Fruit fly (Drosophila melanogaster): ENCODE data around the gene CG34140.

Gene CG34140

DNA sequence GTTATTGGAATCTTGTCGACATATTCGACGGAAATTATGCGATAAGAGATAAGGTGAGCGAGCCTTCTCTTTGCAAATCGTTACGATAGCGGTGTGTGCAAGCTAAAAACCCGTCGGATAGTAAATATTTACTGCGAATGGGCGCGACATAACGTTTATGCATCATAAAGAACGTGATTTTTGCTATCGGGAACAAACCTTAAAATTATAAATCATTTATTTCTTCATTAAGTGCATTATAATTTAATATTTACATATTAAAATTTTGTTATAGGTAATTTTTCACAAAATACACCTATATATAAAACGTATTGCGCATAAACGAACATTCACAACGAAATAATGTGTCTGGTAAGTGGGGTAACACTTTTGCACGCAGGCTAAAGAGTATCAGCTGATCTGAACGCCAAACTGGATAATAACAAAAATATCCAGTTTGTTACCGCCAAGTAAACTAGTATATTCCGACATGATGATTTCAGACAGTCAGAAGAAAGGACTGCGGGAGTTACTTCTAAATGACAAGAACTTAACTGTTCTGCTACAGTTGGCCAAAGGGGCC lies 21.6 kb upstream of the CG34140 start, which contains the start of the genes Gk1 and CG13876 (continued):
- TF ChIP-seq CG3995 (GFP tag; optimal IDR thresholded peaks at IDR 0.05) (peak; percentile 79), Jarid2 (GFP tag; optimal IDR thresholded peaks at IDR 0.05) (no peak), crol (GFP tag; IDR thresholded peaks at IDR 0.05) (peak; percentile 63), gcm2 (GFP tag; optimal IDR thresholded peaks at IDR 0.05) (no peak), CG12769 (tag; optimal IDR thresholded peaks at IDR 0.05) (peak; percentile 95), CG9727 (GFP tag; optimal IDR thresholded peaks at IDR 0.05) (peak; percentile 97), CG4617 (GFP tag; optimal IDR thresholded peaks at IDR 0.05; ENCODE audit: borderline replicate concordance) (peak; percentile 70), vvl (GFP tag; IDR thresholded peaks at IDR 0.05) (peak; percentile 98), Nf-YC (tag; optimal IDR thresholded peaks at IDR 0.05) (peak; percentile 90), unpg (GFP tag; optimal IDR thresholded peaks at IDR 0.05) (peak; percentile 98), CG14710 (tag; optimal IDR thresholded peaks at IDR 0.05) (peak; percentile 100), lbe (GFP tag; optimal IDR thresholded peaks at IDR 0.05) (peak; percentile 93), az2 (GFP tag; optimal IDR thresholded peaks at IDR 0.05) (peak; percentile 87), CG10267 (tag; optimal IDR thresholded peaks at IDR 0.05) (peak; percentile 91), ro (GFP tag; IDR thresholded peaks at IDR 0.05) (peak; percentile 78), CG15479 (GFP tag; optimal IDR thresholded peaks at IDR 0.05) (peak; percentile 82), CG3726 (GFP tag; IDR thresholded peaks at IDR 0.05) (peak; percentile 83), kni (GFP tag; optimal IDR thresholded peaks at IDR 0.05) (peak; percentile 89), ken (GFP tag; IDR thresholded peaks at IDR 0.05) (peak; percentile 91), slou (GFP tag; optimal IDR thresholded peaks at IDR 0.05) (peak; percentile 72), CG2712 (tag; optimal IDR thresholded peaks at IDR 0.05) (peak; percentile 98), CG14014 (GFP tag; IDR thresholded peaks at IDR 0.05) (peak; percentile 96), CG12071 (GFP tag; optimal IDR thresholded peaks at IDR 0.05) (peak; percentile 88), CG7556 (GFP tag; optimal IDR thresholded peaks at IDR 0.05) (peak; percentile 95), CG15601 (tag; optimal IDR thresholded peaks at IDR 0.05) (no peak), CG11723 (GFP tag; optimal IDR thresholded peaks at IDR 0.05) (no peak), CG4404 (GFP tag; IDR thresholded peaks at IDR 0.05) (peak; percentile 65), Pdp1 (GFP tag; optimal IDR thresholded peaks at IDR 0.05) (peak; percentile 48 to 81), CG13894 (tag; optimal IDR thresholded peaks at IDR 0.05) (peak; percentile 98), Deaf1 (tag; optimal IDR thresholded peaks at IDR 0.05) (peak; percentile 85), CG4360 (GFP tag; IDR thresholded peaks at IDR 0.05) (peak; percentile 72), kay (GFP tag; optimal IDR thresholded peaks at IDR 0.05) (peak; percentile 86), Rfx (GFP tag; IDR thresholded peaks at IDR 0.05) (peak; percentile 95), Spps (tag; optimal IDR thresholded peaks at IDR 0.05) (peak; percentile 91), Doc3 (GFP tag; IDR thresholded peaks at IDR 0.05; ENCODE audit: partially characterized antibody) (no peak), mirr (GFP tag; optimal IDR thresholded peaks at IDR 0.05) (peak; percentile 96), Opbp (GFP tag; IDR thresholded peaks at IDR 0.05; ENCODE audit: partially characterized antibody) (no peak), pan (optimal IDR thresholded peaks at IDR 0.05) (no peak), pan (GFP tag; optimal IDR thresholded peaks at IDR 0.05 in 1 of 2, IDR thresholded peaks at IDR 0.05 in 1 of 2) (peak in 1 of 2 experiments; percentile 96), scrt (GFP tag; optimal IDR thresholded peaks at IDR 0.05) (peak; percentile 93), dan (GFP tag; IDR thresholded peaks at IDR 0.05) (no peak), bcd (GFP tag; optimal IDR thresholded peaks at IDR 0.05) (peak; percentile 94), BEAF-32 (GFP tag; optimal IDR thresholded peaks at IDR 0.05) (peak; percentile 37), D (optimal IDR thresholded peaks at IDR 0.05) (no peak), D (GFP tag; optimal IDR thresholded peaks at IDR 0.05) (peak; percentile 84), CG2875 (GFP tag; optimal IDR thresholded peaks at IDR 0.05) (peak; percentile 85), CG6654 (GFP tag; optimal IDR thresholded peaks at IDR 0.05) (peak; percentile 66), Hr78 (GFP tag; optimal IDR thresholded peaks at IDR 0.05) (no peak), CG17186 (GFP tag; optimal IDR thresholded peaks at IDR 0.05) (peak; percentile 48)

Data from whole organism, embryonic.